Fruit fly (Drosophila melanogaster): ENCODE measurements around the gene CoRest.

CoRest gene

DNA sequence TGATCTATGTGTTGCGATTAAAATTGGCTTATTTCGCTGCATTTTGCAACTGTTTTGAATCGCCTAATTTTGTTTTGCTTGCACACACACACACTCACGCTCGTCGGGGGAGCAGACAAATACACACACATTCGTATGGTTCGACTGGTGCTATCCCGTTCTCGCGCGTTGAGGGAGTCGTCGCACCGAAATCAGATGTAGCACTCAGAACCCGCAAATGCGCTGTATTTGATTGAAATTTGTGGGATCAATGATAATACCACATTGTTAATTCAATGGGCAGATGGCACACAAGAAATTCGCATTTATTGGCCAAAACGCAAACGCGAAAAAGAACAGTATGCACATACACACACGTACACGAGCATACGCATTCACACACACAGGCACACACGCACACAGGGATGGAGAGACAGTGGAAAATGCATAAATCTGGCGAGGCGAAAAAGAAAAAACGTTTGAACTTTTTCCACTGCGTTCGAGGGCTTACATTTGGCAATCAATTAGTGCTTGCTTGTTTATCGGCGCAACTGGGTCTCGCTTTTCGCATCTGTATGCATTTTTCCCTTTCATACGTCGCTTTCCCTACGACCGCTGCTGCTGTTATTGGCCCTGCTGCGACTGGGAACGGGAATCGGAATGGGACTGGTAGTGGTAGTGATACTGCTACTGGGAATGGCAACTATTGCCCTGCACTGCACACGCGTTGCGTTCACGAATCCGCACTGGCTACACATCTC is 57.3 kb downstream of the CoRest start:
- TF ChIP-seq D1 (tag; optimal IDR thresholded peaks at IDR 0.05) (no peak), CG12605 (GFP tag; IDR thresholded peaks at IDR 0.05) (no peak), EcR (GFP tag; optimal IDR thresholded peaks at IDR 0.05) (no peak), CG4496 (GFP tag; IDR thresholded peaks at IDR 0.05) (no peak), Pif1A (GFP tag; optimal IDR thresholded peaks at IDR 0.05) (no peak), CG9948 (tag; optimal IDR thresholded peaks at IDR 0.05) (no peak), CG34367 (tag; optimal IDR thresholded peaks at IDR 0.05) (no peak)

- TF ChIP-seq CG12605 (GFP tag; IDR thresholded peaks at IDR 0.05) = no peak
- TF ChIP-seq CG13204 (GFP tag; optimal IDR thresholded peaks at IDR 0.05) = no peak
- no peak for TF ChIP-seq rn (GFP tag; IDR thresholded peaks at IDR 0.05)
Measured at dm6 chrX:19579648-19580301, 58.0 kb downstream of the CoRest start, which contains the start of gene Tao. Gene Tao (minus strand): TSS chrX:19579800.

Measured in whole organism, pupa.